Worm (Caenorhabditis elegans): ENCODE measurements around the gene snb-1.

snb-1 gene

DNA sequence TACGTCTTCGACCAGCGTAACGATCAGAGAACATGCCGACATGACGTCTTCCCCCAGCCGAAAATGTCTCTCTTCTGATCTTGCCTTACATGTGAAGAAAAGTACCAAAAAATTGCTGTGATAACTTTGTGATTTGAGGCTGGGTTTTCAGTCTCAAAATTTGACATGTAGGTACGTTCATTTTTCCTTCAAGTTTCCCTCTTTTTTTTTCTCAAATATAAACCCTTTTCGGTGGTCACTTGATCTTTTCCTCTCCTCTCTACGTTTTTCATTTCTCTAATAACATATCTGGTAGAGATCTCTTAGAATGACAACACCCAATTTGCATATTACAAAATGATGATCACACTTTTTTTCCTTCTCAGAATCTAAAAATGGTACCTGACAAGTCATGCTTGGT is 34.4 kb downstream of the snb-1 start, which contains the start of gene nhr-37:
Gene nhr-37 (plus strand): TSS at position 301 of the 400 bp plus-strand sequence.
- no peak for TF ChIP-seq unc-62 (GFP tag; optimal IDR thresholded peaks at IDR 0.05)
- no peak for TF ChIP-seq ceh-43 (GFP tag; optimal IDR thresholded peaks at IDR 0.05)
- TF ChIP-seq drap-1 (GFP tag; optimal IDR thresholded peaks at IDR 0.05) = no peak
- no peak for TF ChIP-seq lin-13 (tag; optimal IDR thresholded peaks at IDR 0.05)
- no peak for TF ChIP-seq sptf-1 (tag; optimal IDR thresholded peaks at IDR 0.05)
- no peak for TF ChIP-seq nhr-237 (tag; optimal IDR thresholded peaks at IDR 0.05)
- no peak for TF ChIP-seq mab-5 (tag; optimal IDR thresholded peaks at IDR 0.05)
- TF ChIP-seq ces-1 (GFP tag; optimal IDR thresholded peaks at IDR 0.05) = no peak
- no peak for TF ChIP-seq mep-1 (tag; optimal IDR thresholded peaks at IDR 0.05)
- TF ChIP-seq lin-32 (GFP tag; optimal IDR thresholded peaks at IDR 0.05) = no peak
- TF ChIP-seq blmp-1 (tag; optimal IDR thresholded peaks at IDR 0.05) = no peak
- TF ChIP-seq zip-8 (tag; optimal IDR thresholded peaks at IDR 0.05) = no peak
- TF ChIP-seq mls-2 (tag; optimal IDR thresholded peaks at IDR 0.05) = no peak
- TF ChIP-seq hlh-1 (tag; optimal IDR thresholded peaks at IDR 0.05) = no peak
- no peak for TF ChIP-seq elt-3 (tag; optimal IDR thresholded peaks at IDR 0.05)
- no peak for TF ChIP-seq ztf-11 (tag; optimal IDR thresholded peaks at IDR 0.05)

DNA sequence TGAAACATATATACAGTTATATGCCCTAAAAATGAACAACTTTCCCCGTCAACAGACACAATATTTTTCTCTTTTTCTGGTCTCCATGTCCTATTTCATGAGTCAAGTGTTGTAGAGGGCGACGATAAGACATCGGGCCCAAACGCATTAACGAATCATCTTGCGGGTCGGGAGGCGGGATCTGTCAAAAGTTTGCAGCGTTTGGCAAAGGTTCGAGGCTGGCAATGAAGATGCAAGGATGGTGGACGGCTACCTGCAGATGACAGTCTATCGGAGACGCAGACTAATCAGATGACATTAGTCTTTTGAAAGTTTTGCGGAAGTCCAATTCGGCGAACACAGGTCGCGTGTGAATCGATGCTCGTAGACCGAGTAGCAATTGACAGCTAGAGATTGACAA is 35.5 kb downstream of the snb-1 start:
- TF ChIP-seq elt-3 (tag; optimal IDR thresholded peaks at IDR 0.05) (no peak), hlh-1 (tag; optimal IDR thresholded peaks at IDR 0.05) (no peak), sem-2 (GFP tag; optimal IDR thresholded peaks at IDR 0.05) (no peak), nhr-12 (tag; optimal IDR thresholded peaks at IDR 0.05) (no peak), zip-8 (tag; optimal IDR thresholded peaks at IDR 0.05) (no peak)

DNA sequence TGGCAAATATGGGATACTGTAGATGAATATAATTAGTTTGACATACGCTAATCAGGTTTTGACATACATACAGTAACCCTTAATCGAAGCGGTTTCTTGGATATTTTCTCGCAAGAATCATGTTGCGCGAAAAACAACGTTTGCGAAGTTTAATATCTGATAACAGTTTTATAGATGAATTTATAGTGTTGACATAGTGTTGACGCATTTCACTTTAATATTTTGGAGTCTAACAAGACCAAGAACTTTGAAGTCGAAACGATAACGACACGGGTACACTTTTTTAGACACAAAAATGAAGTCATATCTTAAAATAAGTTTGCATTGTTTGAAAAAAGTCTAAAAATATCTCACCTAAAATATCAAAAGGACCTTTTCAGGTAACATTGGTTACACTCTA is 40.0 kb downstream of the snb-1 start:
- TF ChIP-seq tbx-8 (GFP tag; optimal IDR thresholded peaks at IDR 0.05) (no peak), cnd-1 (tag; optimal IDR thresholded peaks at IDR 0.05) (no peak), nhr-28 (tag; optimal IDR thresholded peaks at IDR 0.05) (no peak), lin-13 (tag; optimal IDR thresholded peaks at IDR 0.05) (no peak), zip-8 (tag; optimal IDR thresholded peaks at IDR 0.05) (no peak), sptf-1 (tag; optimal IDR thresholded peaks at IDR 0.05) (no peak), elt-3 (tag; optimal IDR thresholded peaks at IDR 0.05) (no peak), blmp-1 (tag; optimal IDR thresholded peaks at IDR 0.05) (no peak), lsy-2 (tag; optimal IDR thresholded peaks at IDR 0.05) (no peak)

DNA sequence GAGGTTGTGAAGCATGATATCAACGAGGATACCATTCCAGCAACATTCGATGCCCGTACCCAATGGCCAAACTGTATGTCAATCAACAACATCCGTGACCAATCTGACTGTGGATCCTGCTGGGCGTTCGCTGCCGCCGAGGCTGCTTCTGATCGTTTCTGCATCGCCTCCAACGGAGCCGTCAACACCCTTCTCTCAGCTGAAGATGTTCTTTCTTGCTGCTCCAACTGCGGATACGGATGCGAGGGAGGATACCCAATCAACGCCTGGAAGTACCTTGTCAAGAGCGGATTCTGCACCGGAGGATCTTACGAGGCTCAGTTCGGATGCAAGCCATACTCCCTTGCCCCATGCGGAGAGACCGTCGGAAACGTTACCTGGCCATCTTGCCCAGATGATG is 41.3 kb downstream of the snb-1 start:
- TF ChIP-seq flh-1 (GFP tag; optimal IDR thresholded peaks at IDR 0.05) (no peak), nhr-237 (tag; optimal IDR thresholded peaks at IDR 0.05) (no peak), lsy-2 (tag; optimal IDR thresholded peaks at IDR 0.05) (no peak), ztf-11 (tag; optimal IDR thresholded peaks at IDR 0.05) (no peak), snpc-4 (tag; optimal IDR thresholded peaks at IDR 0.05) (no peak), ceh-39 (tag; optimal IDR thresholded peaks at IDR 0.05) (no peak), nhr-28 (tag; optimal IDR thresholded peaks at IDR 0.05) (no peak), lin-13 (tag; optimal IDR thresholded peaks at IDR 0.05) (no peak), lin-32 (GFP tag; optimal IDR thresholded peaks at IDR 0.05) (no peak), nhr-2 (tag; optimal IDR thresholded peaks at IDR 0.05) (no peak), sem-2 (GFP tag; optimal IDR thresholded peaks at IDR 0.05) (no peak), drap-1 (GFP tag; optimal IDR thresholded peaks at IDR 0.05) (no peak), mls-2 (tag; optimal IDR thresholded peaks at IDR 0.05) (no peak), mab-5 (tag; optimal IDR thresholded peaks at IDR 0.05) (no peak), nhr-76 (tag; optimal IDR thresholded peaks at IDR 0.05) (no peak), mep-1 (tag; optimal IDR thresholded peaks at IDR 0.05) (no peak)

DNA sequence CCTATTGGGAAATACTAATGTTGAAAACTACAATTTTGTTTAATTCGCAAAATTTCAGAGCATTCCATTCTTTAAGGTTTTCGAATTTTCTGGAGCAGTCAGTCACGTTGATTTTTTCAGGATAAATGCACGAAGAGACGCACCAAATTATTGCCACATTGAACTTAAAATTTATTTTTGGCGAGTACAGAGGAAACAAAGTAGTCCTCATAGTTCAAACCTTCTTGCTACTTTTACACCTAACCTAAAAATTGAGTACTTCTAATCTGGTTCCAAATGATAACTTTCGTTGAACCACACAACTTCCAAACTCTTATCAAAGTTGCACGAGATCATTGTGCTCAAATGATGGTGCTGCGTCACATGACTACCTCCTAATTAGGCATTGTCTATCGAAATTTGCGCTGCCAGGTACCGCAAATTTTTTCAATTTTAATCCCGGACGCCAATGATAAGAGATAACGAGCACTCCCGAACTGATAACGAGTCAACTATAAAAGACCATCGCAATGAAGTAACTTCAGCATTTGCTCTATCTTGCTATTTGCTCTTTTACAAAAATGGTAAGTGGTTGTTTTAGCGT is 42.1 kb downstream of the snb-1 start, which contains the start of gene cpr-4:
Gene cpr-4 (plus strand): TSS at position 523 of the 583 bp plus-strand sequence.
- TF ChIP-seq lin-32 (GFP tag; optimal IDR thresholded peaks at IDR 0.05) (no peak), lsy-2 (tag; optimal IDR thresholded peaks at IDR 0.05) (no peak), elt-1 (tag; optimal IDR thresholded peaks at IDR 0.05; ENCODE audit: borderline replicate concordance, insufficient read depth) (no peak), lin-13 (tag; optimal IDR thresholded peaks at IDR 0.05) (no peak), hlh-1 (tag; optimal IDR thresholded peaks at IDR 0.05) (no peak), ham-2 (GFP tag; optimal IDR thresholded peaks at IDR 0.05) (no peak), bed-3 (GFP tag; optimal IDR thresholded peaks at IDR 0.05) (no peak), cnd-1 (tag; optimal IDR thresholded peaks at IDR 0.05) (no peak), nhr-2 (tag; optimal IDR thresholded peaks at IDR 0.05) (no peak), ces-1 (GFP tag; optimal IDR thresholded peaks at IDR 0.05) (no peak), sem-2 (GFP tag; optimal IDR thresholded peaks at IDR 0.05) (no peak), ceh-83 (GFP tag; optimal IDR thresholded peaks at IDR 0.05) (no peak), zip-8 (tag; optimal IDR thresholded peaks at IDR 0.05) (no peak)

All from whole organism, mixed stage, embryonic.